Worm (Caenorhabditis elegans): ENCODE data around the gene R03H10.6.
"Not testable (repeated sequence)": the region's sequence is repeated elsewhere in the genome, so short reads cannot be mapped to it uniquely, and the experiment has no call there.

R03H10.6 gene

DNA sequence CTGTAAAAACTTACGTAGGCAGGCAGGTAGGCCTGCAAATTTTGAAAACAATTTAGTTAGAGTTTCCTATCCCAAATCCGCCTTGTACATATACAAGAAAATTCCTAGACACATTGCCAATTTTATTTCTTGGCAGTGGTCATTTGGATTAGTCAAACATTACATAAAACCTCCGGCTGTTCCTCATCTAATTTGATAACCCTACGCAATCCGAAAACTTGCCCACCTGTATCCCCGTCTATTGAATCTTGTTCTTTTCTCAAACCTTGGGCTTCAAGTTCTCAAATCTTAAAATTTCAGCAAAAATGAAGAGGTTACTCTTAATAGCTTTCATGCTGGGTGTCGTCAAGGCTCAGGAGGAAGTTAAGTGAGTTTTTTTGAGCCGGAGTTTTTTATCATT, 27.3 kb downstream of the R03H10.6 start, which contains the start of gene F56D3.1:
Gene F56D3.1, plus strand, starts transcription at position 301 of the 400 bp plus-strand sequence.
- TF ChIP-seq tbx-8 (GFP tag; optimal IDR thresholded peaks at IDR 0.05) (no peak), M03D4.4 (tag; optimal IDR thresholded peaks at IDR 0.05) (no peak), lsy-2 (tag; optimal IDR thresholded peaks at IDR 0.05) (no peak), drap-1 (GFP tag; optimal IDR thresholded peaks at IDR 0.05) (no peak), elt-3 (tag; optimal IDR thresholded peaks at IDR 0.05) (no peak)

ce11 chrII:4135259-4135658, 38.0 kb downstream of the R03H10.6 start, which contains the start of gene ast-1:
Gene ast-1 (minus strand): TSS chrII:4135359.
- not testable (repeated sequence) for TF ChIP-seq M03D4.4 (tag; optimal IDR thresholded peaks at IDR 0.05); lin-13 (tag; optimal IDR thresholded peaks at IDR 0.05); elt-1 (tag; optimal IDR thresholded peaks at IDR 0.05; ENCODE audit: borderline replicate concordance, insufficient read depth)

- TF ChIP-seq sem-2 (GFP tag; optimal IDR thresholded peaks at IDR 0.05) (no peak), unc-120 (tag; optimal IDR thresholded peaks at IDR 0.05; ENCODE audit: poor library complexity, severe bottlenecking) (no peak), ceh-39 (tag; optimal IDR thresholded peaks at IDR 0.05) (no peak), tbx-8 (GFP tag; optimal IDR thresholded peaks at IDR 0.05) (no peak), nhr-76 (tag; optimal IDR thresholded peaks at IDR 0.05) (no peak), sptf-1 (tag; optimal IDR thresholded peaks at IDR 0.05) (no peak), nhr-28 (tag; optimal IDR thresholded peaks at IDR 0.05) (no peak), nhr-237 (tag; optimal IDR thresholded peaks at IDR 0.05) (no peak), zip-8 (tag; optimal IDR thresholded peaks at IDR 0.05) (no peak), lin-32 (GFP tag; optimal IDR thresholded peaks at IDR 0.05) (no peak), lin-13 (tag; optimal IDR thresholded peaks at IDR 0.05) (no peak), mls-2 (tag; optimal IDR thresholded peaks at IDR 0.05) (no peak), unc-62 (GFP tag; optimal IDR thresholded peaks at IDR 0.05) (no peak), unc-39 (tag; optimal IDR thresholded peaks at IDR 0.05) (no peak), snpc-4 (tag; optimal IDR thresholded peaks at IDR 0.05) (no peak), nhr-12 (tag; optimal IDR thresholded peaks at IDR 0.05) (no peak), M03D4.4 (tag; optimal IDR thresholded peaks at IDR 0.05) (no peak), cnd-1 (tag; optimal IDR thresholded peaks at IDR 0.05) (no peak), elt-1 (tag; optimal IDR thresholded peaks at IDR 0.05; ENCODE audit: borderline replicate concordance, insufficient read depth) (no peak)
These were observed 38.6 kb downstream of the R03H10.6 start for ce11 chrII:4134688-4135087.

DNA sequence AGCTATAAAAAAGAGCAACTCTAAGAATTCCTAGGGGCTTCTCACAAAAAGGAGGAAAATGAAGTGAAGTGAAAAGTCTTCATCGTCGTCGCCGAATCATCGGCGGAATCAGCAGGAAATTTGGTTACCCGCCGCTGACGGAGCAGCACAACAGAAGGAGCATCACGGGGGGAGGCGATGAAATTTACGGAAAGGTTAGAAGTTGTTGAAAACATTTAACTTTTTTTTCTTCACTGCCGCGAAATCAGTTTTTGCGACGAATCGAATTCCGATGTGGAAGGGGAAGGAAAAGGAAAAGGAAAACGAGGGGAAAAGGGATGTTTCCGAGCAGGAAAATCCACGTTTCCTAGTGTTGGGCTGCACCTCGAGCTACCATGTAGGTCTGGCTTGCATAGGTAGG, 40.0 kb downstream of the R03H10.6 start:
- TF ChIP-seq M03D4.4 (tag; optimal IDR thresholded peaks at IDR 0.05): no peak
- peak; percentile 1 for TF ChIP-seq sptf-1 (tag; optimal IDR thresholded peaks at IDR 0.05)
- TF ChIP-seq nhr-12 (tag; optimal IDR thresholded peaks at IDR 0.05): no peak
- TF ChIP-seq nhr-28 (tag; optimal IDR thresholded peaks at IDR 0.05): no peak
- peak; percentile 80 for TF ChIP-seq ces-1 (GFP tag; optimal IDR thresholded peaks at IDR 0.05)
- TF ChIP-seq zip-8 (tag; optimal IDR thresholded peaks at IDR 0.05): no peak
- TF ChIP-seq elt-3 (tag; optimal IDR thresholded peaks at IDR 0.05): no peak

DNA sequence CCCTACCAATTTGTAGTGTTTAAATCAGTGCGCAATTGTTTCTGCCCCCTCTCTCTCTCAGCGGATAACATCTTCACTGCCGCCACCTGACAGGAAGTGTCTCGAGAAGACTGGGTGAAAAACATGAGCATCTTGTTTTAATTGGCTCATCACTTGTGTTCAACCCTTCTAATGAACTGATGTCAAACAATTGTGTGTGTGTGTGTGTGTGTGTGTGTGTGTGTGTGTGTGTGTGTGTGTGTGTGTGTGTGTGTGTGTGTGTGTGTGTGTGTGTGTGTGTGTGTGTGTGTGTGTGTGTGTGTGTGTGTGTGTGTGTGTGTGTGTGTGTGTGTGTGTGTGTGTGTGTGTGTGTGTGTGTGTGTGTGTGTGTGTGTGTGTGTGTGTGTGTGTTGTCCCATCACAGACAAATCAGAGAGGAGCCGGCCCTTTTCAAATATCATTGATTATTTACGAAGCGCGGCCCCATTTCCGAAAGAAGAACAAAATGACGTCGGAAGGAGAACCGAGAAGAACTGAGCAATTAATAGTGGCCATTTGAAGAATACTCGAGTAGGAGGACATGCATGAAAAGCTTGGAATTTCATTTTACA, 43.1 kb downstream of the R03H10.6 start:
- TF ChIP-seq ceh-43 (GFP tag; optimal IDR thresholded peaks at IDR 0.05) (peak; percentile 31), ham-2 (GFP tag; optimal IDR thresholded peaks at IDR 0.05) (peak; percentile 11), mls-2 (tag; optimal IDR thresholded peaks at IDR 0.05) (peak; percentile 74), ceh-83 (GFP tag; optimal IDR thresholded peaks at IDR 0.05) (peak; percentile 73), hlh-1 (tag; optimal IDR thresholded peaks at IDR 0.05) (peak; percentile 57), lin-32 (GFP tag; optimal IDR thresholded peaks at IDR 0.05) (peak; percentile 44), drap-1 (GFP tag; optimal IDR thresholded peaks at IDR 0.05) (peak; percentile 60), bed-3 (GFP tag; optimal IDR thresholded peaks at IDR 0.05) (peak; percentile 28), M03D4.4 (tag; optimal IDR thresholded peaks at IDR 0.05) (peak; percentile 65), sptf-1 (tag; optimal IDR thresholded peaks at IDR 0.05) (peak; percentile 79), flh-1 (GFP tag; optimal IDR thresholded peaks at IDR 0.05) (peak; percentile 44), cnd-1 (tag; optimal IDR thresholded peaks at IDR 0.05) (peak; percentile 72), sem-2 (GFP tag; optimal IDR thresholded peaks at IDR 0.05) (peak; percentile 31)

DNA sequence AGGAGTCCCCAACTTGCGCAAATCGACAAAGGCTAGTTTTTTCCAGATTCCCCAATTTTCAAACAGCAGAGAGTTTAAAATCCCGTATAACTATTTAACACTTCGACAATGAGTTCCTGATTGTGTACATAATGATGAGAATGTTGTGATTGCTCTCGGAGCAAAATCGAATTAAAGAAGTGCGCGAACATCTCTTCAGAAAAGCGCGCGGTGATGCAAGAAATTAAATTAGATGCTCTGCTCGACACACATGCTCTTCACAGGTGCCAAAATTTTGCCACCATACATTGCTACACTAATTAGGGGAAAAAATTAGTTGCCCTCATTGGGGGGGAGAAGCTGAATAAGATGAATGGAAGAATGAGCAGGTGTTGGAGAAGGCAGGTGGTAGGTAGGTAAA, 43.8 kb downstream of the R03H10.6 start:
- TF ChIP-seq ces-1 (GFP tag; optimal IDR thresholded peaks at IDR 0.05) (peak; percentile 95), lsy-2 (tag; optimal IDR thresholded peaks at IDR 0.05) (no peak)

All from whole organism, mixed stage, embryonic.